Fruit fly (Drosophila melanogaster) whole organism: ENCODE measurements around the gene Cdk8.

ENCODE experiments used
- CG8478 ChIP-seq: fragments of >200 bp; optimal IDR thresholded peaks from 2 replicates; lab custom pipeline; 2018; ENCODE audit warnings: inconsistent platforms
- Dll ChIP-seq: fragments of >200 bp; optimal IDR thresholded peaks from 2 replicates; lab custom pipeline; 2017
- EcR ChIP-seq, 2 experiments: fragments of >200 bp; optimal IDR thresholded peaks; 2 replicates each; lab custom pipeline; 2017; ENCODE audit warnings: missing biosample characterization in 2 of 2, missing genetic modification characterization in 2 of 2, missing genetic modification reagents in 2 of 2
- pan ChIP-seq: fragments of >200 bp; optimal IDR thresholded peaks from 2 replicates; lab custom pipeline; 2017
- psq ChIP-seq: fragments of >200 bp; optimal IDR thresholded peaks from 2 replicates; lab custom pipeline; 2017
- usp ChIP-seq: fragments of >200 bp; optimal IDR thresholded peaks from 2 replicates; lab custom pipeline; 2017; ENCODE audit warnings: missing biosample characterization, missing genetic modification characterization, mixed read lengths

Cdk8 gene

DNA sequence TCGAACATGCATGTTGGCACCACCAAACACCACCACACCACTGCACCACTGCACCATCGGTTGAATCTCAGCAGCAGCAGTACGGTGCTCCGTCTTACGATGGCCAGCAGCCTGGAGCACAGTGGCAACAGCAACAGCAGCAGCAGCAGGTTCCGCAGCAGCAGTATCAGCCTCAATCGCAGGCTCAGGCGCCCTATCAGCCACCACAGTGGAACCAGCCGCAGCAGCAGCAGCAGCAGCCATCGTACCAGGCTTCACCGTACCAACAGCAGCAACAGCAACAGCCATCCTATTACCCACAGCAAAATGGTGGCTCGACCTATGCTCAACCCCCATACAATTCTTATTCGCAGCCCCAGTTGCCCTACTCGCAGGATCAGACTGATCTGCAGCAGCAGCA lies 6.3 kb downstream of the Cdk8 start:
- TF ChIP-seq EcR (GFP tag; optimal IDR thresholded peaks at IDR 0.05; lab: Kevin White, UChicago) (no peak), Dll (no peak), pan (lab: Kevin White, UChicago) (no peak), CG8478 (lab: Kevin White, UChicago) (no peak), psq (no peak), usp (GFP tag; lab: Kevin White, UChicago) (no peak)

dm6 chr3L:9829639-9830341 lies 8.7 kb downstream of the Cdk8 start:
- TF ChIP-seq Dll (no peak), EcR (GFP tag; optimal IDR thresholded peaks at IDR 0.05; lab: Kevin White, UChicago) (no peak), usp (GFP tag; lab: Kevin White, UChicago) (no peak), pan (lab: Kevin White, UChicago) (no peak), CG8478 (lab: Kevin White, UChicago) (no peak), psq (no peak)

dm6 chr3L:9829154-9829553 lies 9.3 kb downstream of the Cdk8 start:
- no peak for TF ChIP-seq psq
- TF ChIP-seq pan (lab: Kevin White, UChicago), result no peak
- no peak for TF ChIP-seq Dll
- no peak for TF ChIP-seq EcR (GFP tag; optimal IDR thresholded peaks at IDR 0.05; lab: Kevin White, UChicago)
- TF ChIP-seq usp (GFP tag; lab: Kevin White, UChicago), result no peak
- TF ChIP-seq CG8478 (lab: Kevin White, UChicago), result no peak

DNA sequence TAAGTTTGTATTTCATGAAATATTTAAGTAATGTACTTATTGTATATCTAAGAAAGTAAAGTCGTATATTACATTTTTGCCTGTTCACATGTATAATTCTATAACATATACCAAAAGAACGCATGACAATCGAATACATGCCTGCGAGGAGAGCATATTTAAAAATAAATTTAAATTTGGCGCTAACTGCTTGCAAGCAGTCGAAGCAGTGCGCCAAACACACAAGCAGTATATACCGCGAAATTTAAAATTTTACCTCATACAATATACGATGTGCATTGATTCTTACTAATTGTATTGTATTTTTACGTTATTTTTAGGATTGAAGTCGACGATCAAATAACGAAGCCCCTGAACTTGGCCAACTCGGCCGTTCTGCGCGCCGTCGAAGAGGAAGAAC lies 14.2 kb downstream of the Cdk8 start:
- TF ChIP-seq CG8478 (lab: Kevin White, UChicago), result no peak
- TF ChIP-seq psq, result no peak
- TF ChIP-seq EcR (GFP tag; optimal IDR thresholded peaks at IDR 0.05; lab: Kevin White, UChicago), result no peak
- no peak for TF ChIP-seq Dll
- TF ChIP-seq usp (GFP tag; lab: Kevin White, UChicago), result no peak
- TF ChIP-seq pan (lab: Kevin White, UChicago), result no peak

DNA sequence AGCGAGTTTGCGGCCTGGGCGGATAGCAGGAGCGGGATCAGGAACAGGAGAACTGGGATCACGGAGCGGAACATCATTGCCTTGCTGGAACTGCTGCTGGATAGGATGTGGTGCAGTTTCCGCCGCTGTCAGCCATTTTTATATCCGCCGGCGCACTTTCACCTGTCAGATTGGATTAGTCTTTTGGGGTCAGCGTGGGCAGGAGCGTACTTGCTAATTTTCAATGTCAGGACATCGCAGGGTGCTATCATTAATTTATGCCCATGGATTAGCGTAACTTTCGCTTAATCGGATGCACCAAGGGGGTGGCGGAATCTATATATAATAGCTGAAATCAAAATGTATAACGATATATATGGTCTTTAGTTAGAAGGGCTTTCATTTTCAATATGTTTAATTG lies 14.7 kb downstream of the Cdk8 start, which contains the start of gene Ilp5:
TSS of gene Ilp5 (minus strand) at position 101 of the 400 bp plus-strand sequence.
- no peak for TF ChIP-seq Dll
- TF ChIP-seq usp (GFP tag; lab: Kevin White, UChicago), result no peak
- TF ChIP-seq EcR (GFP tag; optimal IDR thresholded peaks at IDR 0.05; lab: Kevin White, UChicago), result no peak
- TF ChIP-seq pan (lab: Kevin White, UChicago), result no peak
- no peak for TF ChIP-seq CG8478 (lab: Kevin White, UChicago)
- no peak for TF ChIP-seq psq

DNA sequence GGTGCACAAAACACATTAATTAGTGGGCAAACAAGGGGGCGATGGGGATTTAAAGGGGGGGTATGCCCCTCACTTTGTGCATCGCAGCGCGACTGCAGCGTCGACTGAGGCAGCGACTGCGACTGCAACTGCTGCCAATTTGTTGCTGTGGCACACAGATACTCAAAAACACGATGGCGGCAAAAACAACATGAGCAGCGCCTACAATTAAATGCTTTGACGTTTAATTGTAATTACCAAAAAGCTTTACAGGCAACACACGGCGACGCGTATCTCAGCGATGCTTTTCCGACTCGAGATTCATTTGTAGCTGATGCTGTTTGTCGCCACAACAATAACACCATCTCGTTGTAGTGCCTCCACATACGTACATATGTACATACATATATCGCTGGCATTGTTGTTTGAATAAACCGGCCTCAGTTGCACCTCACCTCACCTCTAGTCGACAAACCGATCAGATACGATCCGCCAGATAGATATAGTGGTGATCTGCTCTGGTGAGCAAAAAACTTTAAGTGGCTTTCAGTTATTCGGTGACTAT lies 17.3 kb downstream of the Cdk8 start:
- TF ChIP-seq psq (no peak), Dll (no peak), CG8478 (lab: Kevin White, UChicago) (no peak)

- TF ChIP-seq usp (GFP tag; lab: Kevin White, UChicago) (no peak), pan (lab: Kevin White, UChicago) (no peak), Dll (no peak), psq (no peak), CG8478 (lab: Kevin White, UChicago) (no peak)
Observed at dm6 chr3L:9820248-9820647, 18.2 kb downstream of the Cdk8 start.

- TF ChIP-seq psq (no peak), CG8478 (lab: Kevin White, UChicago) (no peak), Dll (no peak), pan (lab: Kevin White, UChicago) (no peak), EcR (GFP tag; optimal IDR thresholded peaks at IDR 0.05; lab: Kevin White, UChicago) (no peak), usp (GFP tag; lab: Kevin White, UChicago) (no peak)
Observed at dm6 chr3L:9815705-9816104, 22.8 kb downstream of the Cdk8 start.

DNA sequence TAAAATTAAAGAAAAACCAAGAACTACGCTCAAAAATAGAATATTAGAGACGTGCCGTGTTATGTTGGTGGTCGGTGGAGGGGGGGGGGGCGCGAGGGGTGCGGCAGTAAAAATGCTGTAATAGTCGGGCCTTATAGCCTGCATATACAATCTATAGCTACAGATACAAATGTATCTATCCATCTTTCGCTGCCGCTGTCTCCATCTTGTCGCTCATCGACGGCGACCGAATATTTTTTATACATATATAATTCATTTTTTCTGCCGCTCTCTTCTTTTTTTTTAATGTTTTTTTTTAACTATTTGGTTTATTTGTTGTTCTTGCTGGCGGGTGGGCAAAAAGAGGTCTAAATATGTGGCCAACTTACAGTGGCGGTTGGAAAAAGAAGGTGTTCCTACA lies 23.8 kb downstream of the Cdk8 start:
- TF ChIP-seq usp (GFP tag; lab: Kevin White, UChicago) (no peak), EcR (GFP tag; optimal IDR thresholded peaks at IDR 0.05; lab: Kevin White, UChicago) (no peak), psq (no peak), pan (lab: Kevin White, UChicago) (no peak), Dll (no peak), CG8478 (lab: Kevin White, UChicago) (no peak)

DNA sequence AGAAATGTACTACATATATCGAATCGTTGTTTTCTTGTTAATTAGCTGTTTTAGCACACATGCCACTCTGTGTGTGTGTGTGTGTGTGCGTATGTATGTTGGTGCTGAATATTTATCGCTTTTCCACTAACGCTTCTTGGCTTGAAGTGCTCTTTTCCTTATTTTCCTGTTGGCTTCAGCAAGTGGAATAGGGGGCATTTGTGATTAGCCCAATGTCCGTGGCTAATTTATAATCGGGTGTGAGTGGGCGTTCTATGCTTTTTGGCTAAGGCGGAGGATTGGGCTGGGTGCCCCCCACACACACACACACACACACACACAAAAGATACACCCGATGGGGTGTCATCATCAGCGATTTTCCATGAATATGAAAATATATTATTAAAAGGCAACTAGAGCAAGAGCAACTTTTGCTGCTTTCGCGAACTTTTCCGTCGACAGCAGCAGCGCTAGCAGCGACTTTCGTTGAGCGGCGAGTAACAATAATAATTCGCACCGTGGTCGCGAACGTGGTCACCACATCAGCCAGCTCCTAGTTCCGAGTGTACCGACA lies 25.0 kb downstream of the Cdk8 start, which contains the start of gene CG43897:
TSS of gene CG43897 (plus strand) at position 503 of the 553 bp plus-strand sequence.
- TF ChIP-seq psq, result no peak
- TF ChIP-seq CG8478 (lab: Kevin White, UChicago), result no peak
- TF ChIP-seq EcR (GFP tag; optimal IDR thresholded peaks at IDR 0.05; lab: Kevin White, UChicago), result no peak
- TF ChIP-seq pan (lab: Kevin White, UChicago), result no peak
- TF ChIP-seq usp (GFP tag; lab: Kevin White, UChicago), result no peak
- TF ChIP-seq Dll, result no peak

DNA sequence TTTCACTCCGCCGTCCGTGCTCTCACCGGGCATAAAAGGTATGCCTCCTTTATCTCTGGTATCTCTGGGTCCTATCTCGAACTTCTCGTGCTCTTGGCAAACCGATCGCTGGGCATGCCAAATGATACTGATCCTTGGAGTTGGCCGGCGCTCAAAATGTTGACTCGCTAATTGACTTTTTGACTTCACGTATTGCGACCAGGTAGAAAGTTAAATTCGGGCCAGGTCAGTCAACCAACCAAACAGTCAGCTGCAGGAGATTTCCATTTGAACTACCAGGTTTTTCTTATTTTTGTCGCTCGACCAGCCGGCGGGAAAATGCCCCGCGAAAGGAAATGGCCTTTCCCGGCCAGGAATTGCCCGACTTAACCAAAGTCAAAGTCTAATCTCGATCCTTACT lies 34.3 kb downstream of the Cdk8 start, which contains the start of gene Ilp4:
TSS of gene Ilp4 (minus strand) at position 139 of the 400 bp plus-strand sequence.
- TF ChIP-seq EcR (GFP tag; optimal IDR thresholded peaks at IDR 0.05; lab: Kevin White, UChicago) (no peak), psq (no peak), CG8478 (lab: Kevin White, UChicago) (no peak), pan (lab: Kevin White, UChicago) (no peak), usp (GFP tag; lab: Kevin White, UChicago) (no peak), Dll (no peak)

DNA sequence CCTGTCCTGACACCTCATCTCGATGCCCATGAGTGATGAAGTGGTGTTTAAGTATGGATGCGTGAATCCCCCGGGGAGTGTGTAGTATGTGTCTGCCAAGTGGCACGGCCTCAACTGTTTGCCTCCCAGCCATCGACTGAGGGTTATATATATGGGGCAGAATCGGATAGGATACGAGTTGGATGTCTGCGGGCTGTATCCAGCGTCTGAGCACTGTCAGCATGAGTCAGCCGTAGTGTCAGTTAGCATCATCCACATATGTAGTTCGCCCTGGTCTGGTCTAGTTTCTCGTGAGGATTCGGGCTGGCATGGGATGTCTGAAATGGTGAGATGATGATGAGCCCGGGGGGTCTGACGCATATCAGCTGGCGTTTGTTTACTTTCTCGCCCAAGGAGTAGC lies 36.5 kb downstream of the Cdk8 start, which contains the start of gene Ilp3:
TSS of gene Ilp3 (minus strand) at position 101 of the 400 bp plus-strand sequence.
- TF ChIP-seq pan (lab: Kevin White, UChicago) (no peak), usp (GFP tag; lab: Kevin White, UChicago) (no peak)
